Worm (Caenorhabditis elegans) whole organism, L1 larva: ENCODE data around the gene T05B9.2.

Source experiments
- aly-2 ChIP-seq: fragments of 150-350 bp; optimal IDR thresholded peaks from 2 replicates; lab custom pipeline; 2014; ENCODE audit warnings: missing biosample characterization, missing genetic modification characterization
- ceh-8 ChIP-seq: fragments of 200-800 bp; sonication (Bioruptor generic); optimal IDR thresholded peaks from 2 replicates; lab custom pipeline; 2018; ENCODE audit warnings: mild to moderate bottlenecking, missing genetic modification characterization, moderate library complexity, missing compliant biosample characterization
- lin-14 ChIP-seq: fragments of 200-800 bp; sonication (Bioruptor generic); optimal IDR thresholded peaks from 2 replicates; lab custom pipeline; 2018; ENCODE audit warnings: mild to moderate bottlenecking, missing genetic modification characterization, moderate library complexity, missing compliant biosample characterization
- nhr-11 ChIP-seq: fragments of 150-350 bp; optimal IDR thresholded peaks from 2 replicates; lab custom pipeline; 2014; ENCODE audit warnings: missing biosample characterization, missing genetic modification characterization
- nhr-19 ChIP-seq: fragments of 200-800 bp; sonication (Bioruptor generic); conservative IDR thresholded peaks from 2 replicates; pipeline ENCODE4 v1.3.6; 2022; ENCODE audit warnings: missing genetic modification characterization, missing compliant biosample characterization
- nhr-237 ChIP-seq: fragments of 150-350 bp; optimal IDR thresholded peaks from 2 replicates; lab custom pipeline; 2014; ENCODE audit warnings: missing biosample characterization, missing genetic modification characterization

DNA sequence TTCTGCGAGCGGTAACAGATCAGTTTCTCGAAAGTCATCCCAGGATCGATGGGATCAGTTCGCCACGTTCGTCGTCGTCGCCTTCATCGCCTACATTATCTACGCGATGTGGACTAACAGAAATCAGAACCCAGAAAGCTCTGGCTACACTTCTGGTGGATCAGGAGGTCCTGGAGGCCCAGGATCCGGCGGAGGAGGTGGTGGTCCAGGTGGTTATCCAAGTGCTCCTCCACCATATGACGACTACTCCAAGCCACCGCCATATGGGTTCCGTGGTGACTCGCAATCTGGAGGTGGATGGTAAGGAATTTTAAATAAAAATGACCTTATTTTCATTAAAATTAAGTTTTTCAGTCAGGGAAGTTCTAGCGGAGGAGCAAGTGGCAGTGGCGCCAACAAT, 15.4 kb upstream of the T05B9.2 start:
- TF ChIP-seq lin-14 (GFP tag; lab: Kevin White, UChicago) (no peak), nhr-237 (tag; lab: Kevin White, UChicago) (no peak), ceh-8 (GFP tag; lab: Kevin White, UChicago) (no peak), aly-2 (tag; lab: Kevin White, UChicago) (no peak), nhr-19 (GFP tag; lab: Robert Waterston, UW) (no peak), nhr-11 (tag; lab: Kevin White, UChicago) (no peak)
